Worm (Caenorhabditis elegans) whole organism, late embryonic: Measurements from ENCODE around the gene fbxc-23.
A peak's percentile ranks its signal among the peaks of the same experiment; 100 is the strongest.

ENCODE experiments used
- C08G9.2 ChIP-seq: sonication (generic microtip); optimal IDR thresholded peaks from 2 replicates; lab custom pipeline; 2016; ENCODE audit warnings: mild to moderate bottlenecking, missing genetic modification characterization, moderate library complexity, missing compliant biosample characterization
- F13H6.1 ChIP-seq: sonication (generic microtip); optimal IDR thresholded peaks from 2 replicates; lab custom pipeline; 2016; ENCODE audit warnings: missing genetic modification characterization, missing compliant biosample characterization
- K02D7.2 ChIP-seq: sonication (generic microtip); optimal IDR thresholded peaks from 2 replicates; lab custom pipeline; 2017; ENCODE audit warnings: mild to moderate bottlenecking, missing genetic modification characterization, missing compliant biosample characterization
- K09A11.1 ChIP-seq: sonication (generic microtip); optimal IDR thresholded peaks from 2 replicates; lab custom pipeline; 2017; ENCODE audit warnings: antibody characterized with exemption, mild to moderate bottlenecking, missing genetic modification characterization, missing compliant biosample characterization; ENCODE audit not compliant: insufficient read depth
- Y22D7AL.16 ChIP-seq: sonication (generic microtip); optimal IDR thresholded peaks from 2 replicates; lab custom pipeline; 2016; ENCODE audit warnings: missing genetic modification characterization, missing compliant biosample characterization
- ahr-1 ChIP-seq: sonication (generic microtip); optimal IDR thresholded peaks from 2 replicates; lab custom pipeline; 2016; ENCODE audit warnings: missing genetic modification characterization, missing compliant biosample characterization
- ama-1 ChIP-seq: fragments of 150-350 bp; optimal IDR thresholded peaks from 2 replicates; lab custom pipeline; 2014
- ceh-14 ChIP-seq: sonication (generic microtip); optimal IDR thresholded peaks from 2 replicates; lab custom pipeline; 2016; ENCODE audit warnings: missing genotype, missing genetic modification characterization, missing compliant biosample characterization
- ceh-19 ChIP-seq: fragments of 200-800 bp; sonication (Bioruptor generic); optimal IDR thresholded peaks from 2 replicates; lab custom pipeline; 2018; ENCODE audit warnings: mild to moderate bottlenecking, missing genetic modification characterization, missing compliant biosample characterization
- ceh-2 ChIP-seq: sonication (generic microtip); optimal IDR thresholded peaks from 2 replicates; lab custom pipeline; 2016; ENCODE audit warnings: missing genotype, missing genetic modification characterization, missing compliant biosample characterization
- ceh-22 ChIP-seq: sonication (generic microtip); optimal IDR thresholded peaks from 2 replicates; lab custom pipeline; 2017; ENCODE audit warnings: missing biosample characterization, missing genetic modification characterization
- ceh-31 ChIP-seq: sonication (generic microtip); optimal IDR thresholded peaks from 2 replicates; lab custom pipeline; 2016; ENCODE audit warnings: missing genetic modification characterization, missing compliant biosample characterization
- ceh-34 ChIP-seq: sonication (generic microtip); optimal IDR thresholded peaks from 2 replicates; lab custom pipeline; 2016; ENCODE audit warnings: mild to moderate bottlenecking, missing genetic modification characterization, missing compliant biosample characterization
- ceh-48 ChIP-seq: sonication (generic microtip); optimal IDR thresholded peaks from 2 replicates; lab custom pipeline; 2016; ENCODE audit warnings: missing genetic modification characterization, inconsistent platforms, missing compliant biosample characterization
- che-1 ChIP-seq: sonication (generic microtip); optimal IDR thresholded peaks from 2 replicates; lab custom pipeline; 2016; ENCODE audit warnings: mild to moderate bottlenecking, missing genetic modification characterization, missing compliant biosample characterization
- elt-2 ChIP-seq: sonication (generic microtip); optimal IDR thresholded peaks from 2 replicates; lab custom pipeline; 2016; ENCODE audit warnings: missing genetic modification reagents, missing genetic modification characterization, missing compliant biosample characterization
- fkh-6 ChIP-seq: sonication (generic microtip); optimal IDR thresholded peaks from 2 replicates; lab custom pipeline; 2016; ENCODE audit warnings: missing genetic modification characterization, missing compliant biosample characterization
- hlh-30 ChIP-seq: sonication (generic microtip); optimal IDR thresholded peaks from 2 replicates; lab custom pipeline; 2017; ENCODE audit warnings: antibody characterized with exemption, missing genetic modification characterization, missing compliant biosample characterization; ENCODE audit not compliant: insufficient read depth
- hlh-6 ChIP-seq: sonication (generic microtip); optimal IDR thresholded peaks from 2 replicates; lab custom pipeline; 2016; ENCODE audit warnings: missing genotype, missing genetic modification characterization, missing compliant biosample characterization
- lin-11 ChIP-seq: fragments of 200-800 bp; sonication (Bioruptor generic); optimal IDR thresholded peaks from 2 replicates; lab custom pipeline; 2018; ENCODE audit warnings: mild to moderate bottlenecking, missing genetic modification characterization, missing compliant biosample characterization
- nfya-1 ChIP-seq: sonication (generic microtip); optimal IDR thresholded peaks from 2 replicates; lab custom pipeline; 2017; ENCODE audit warnings: missing genetic modification characterization, mild to moderate bottlenecking, missing compliant biosample characterization, antibody characterized with exemption, moderate library complexity
- nhr-11 ChIP-seq: fragments of 150-350 bp; optimal IDR thresholded peaks from 2 replicates; lab custom pipeline; 2014; ENCODE audit warnings: missing biosample characterization, missing genetic modification characterization
- odd-2 ChIP-seq: sonication (generic microtip); optimal IDR thresholded peaks from 2 replicates; lab custom pipeline; 2017; ENCODE audit warnings: antibody characterized with exemption, mild to moderate bottlenecking, missing genetic modification characterization, missing compliant biosample characterization
- pag-3 ChIP-seq: sonication (generic microtip); optimal IDR thresholded peaks from 2 replicates; lab custom pipeline; 2016; ENCODE audit warnings: missing compliant biosample characterization, missing genetic modification characterization, borderline replicate concordance
- rnt-1 ChIP-seq: sonication (generic microtip); optimal IDR thresholded peaks from 2 replicates; lab custom pipeline; 2016; ENCODE audit warnings: missing genetic modification characterization, missing compliant biosample characterization
- tbx-7 ChIP-seq: sonication (generic microtip); optimal IDR thresholded peaks from 2 replicates; lab custom pipeline; 2016; ENCODE audit warnings: missing genotype, missing genetic modification characterization, missing compliant biosample characterization
- unc-42 ChIP-seq: sonication (generic microtip); optimal IDR thresholded peaks from 2 replicates; lab custom pipeline; 2016; ENCODE audit warnings: missing genotype, missing genetic modification characterization, missing compliant biosample characterization
- unc-55 ChIP-seq: sonication (generic microtip); optimal IDR thresholded peaks from 2 replicates; lab custom pipeline; 2017; ENCODE audit warnings: missing biosample characterization, missing genetic modification reagents, missing genetic modification characterization
- zip-5 ChIP-seq: sonication (generic microtip); optimal IDR thresholded peaks from 2 replicates; lab custom pipeline; 2016; ENCODE audit warnings: missing genetic modification characterization, missing compliant biosample characterization

Gene fbxc-23

ce11 chrII:13596505-13596977 lies at the start of gene fbxc-23, which contains the start of gene csc-1:
Gene fbxc-23, minus strand, starts transcription at chrII:13596555.
Gene csc-1, plus strand, starts transcription at chrII:13596955.
- TF ChIP-seq Y22D7AL.16 (tag; lab: Kevin White, UChicago) (no peak), nfya-1 (tag; lab: Kevin White, UChicago) (peak; percentile 53), unc-42 (tag; lab: Kevin White, UChicago) (peak; percentile 16)

ce11 chrII:13641311-13641710 lies 45.0 kb upstream of the fbxc-23 start, which contains the start of gene fbxa-167:
Gene fbxa-167, plus strand, starts transcription at chrII:13641489.
- TF ChIP-seq ceh-22 (no peak), elt-2 (tag; lab: Kevin White, UChicago) (peak; percentile 14), nfya-1 (tag; lab: Kevin White, UChicago) (no peak), ceh-31 (tag; lab: Kevin White, UChicago) (peak; percentile 13), ceh-48 (tag; lab: Kevin White, UChicago) (peak; percentile 75)

- TF ChIP-seq ceh-19 (GFP tag; lab: Kevin White, UChicago) = no peak
- peak; percentile 12 for TF ChIP-seq hlh-30 (tag; lab: Kevin White, UChicago)
- no peak for TF ChIP-seq K09A11.1 (tag; lab: Kevin White, UChicago)
These were observed 43.9 kb upstream of the fbxc-23 start for ce11 chrII:13640210-13640609.

- TF ChIP-seq C08G9.2 (tag; lab: Kevin White, UChicago) (no peak), elt-2 (tag; lab: Kevin White, UChicago) (peak; percentile 71)
These were observed 42.2 kb upstream of the fbxc-23 start for ce11 chrII:13638576-13638975.

- TF ChIP-seq hlh-6 (tag; lab: Kevin White, UChicago) = no peak
- no peak for TF ChIP-seq pag-3 (tag; lab: Kevin White, UChicago)
- no peak for TF ChIP-seq K02D7.2 (tag; lab: Kevin White, UChicago)
- TF ChIP-seq ceh-34 (tag; lab: Kevin White, UChicago) = no peak
- no peak for TF ChIP-seq ahr-1 (tag; lab: Kevin White, UChicago)
- TF ChIP-seq che-1 (tag; lab: Kevin White, UChicago) = no peak
- TF ChIP-seq rnt-1 (tag; lab: Kevin White, UChicago) = no peak
- TF ChIP-seq F13H6.1 (tag; lab: Kevin White, UChicago) = no peak
- TF ChIP-seq ceh-14 (tag; lab: Kevin White, UChicago) = no peak
- TF ChIP-seq odd-2 (tag; lab: Kevin White, UChicago) = no peak
- TF ChIP-seq zip-5 (tag; lab: Kevin White, UChicago) = no peak
- no peak for TF ChIP-seq unc-55 (GFP tag; lab: Kevin White, UChicago)
- TF ChIP-seq fkh-6 = no peak
- no peak for TF ChIP-seq ama-1 (lab: Kevin White, UChicago)
- no peak for TF ChIP-seq ceh-19 (GFP tag; lab: Kevin White, UChicago)
- TF ChIP-seq K09A11.1 (tag; lab: Kevin White, UChicago) = no peak
- no peak for TF ChIP-seq tbx-7 (tag; lab: Kevin White, UChicago)
- TF ChIP-seq ceh-2 (tag; lab: Kevin White, UChicago) = no peak
These were observed 41.7 kb upstream of the fbxc-23 start, which contains the start of gene phdh-1 for ce11 chrII:13637941-13638489. Gene phdh-1, minus strand, starts transcription at chrII:13638480.

ce11 chrII:13637464-13637863 lies 41.1 kb upstream of the fbxc-23 start:
- TF ChIP-seq nhr-11 (tag; lab: Kevin White, UChicago) (no peak), lin-11 (tag; lab: Kevin White, UChicago) (no peak)
- TF ChIP-seq, all 69 proteins: peak for 0
